Worm (Caenorhabditis elegans) whole organism, L3 larva: ENCODE measurements around the gene fbxa-176.

ENCODE experiments used
- jun-1 ChIP-seq: fragments of 150-350 bp; optimal IDR thresholded peaks from 2 replicates; lab custom pipeline; 2014; ENCODE audit warnings: missing biosample characterization, missing genetic modification reagents, missing genetic modification characterization
- lin-15B ChIP-seq: fragments of 150-350 bp; optimal IDR thresholded peaks from 2 replicates; lab custom pipeline; 2014; ENCODE audit warnings: missing biosample characterization, missing genetic modification characterization
- nhr-12 ChIP-seq: fragments of 150-350 bp; optimal IDR thresholded peaks from 2 replicates; lab custom pipeline; 2014; ENCODE audit warnings: missing biosample characterization, missing genetic modification characterization
- nhr-237 ChIP-seq: fragments of 150-350 bp; optimal IDR thresholded peaks from 2 replicates; lab custom pipeline; 2014; ENCODE audit warnings: missing biosample characterization, missing genetic modification characterization
- sea-2 ChIP-seq: fragments of 150-350 bp; sonication (generic microtip); optimal IDR thresholded peaks from 4 replicates; lab custom pipeline; 2014; ENCODE audit warnings: missing biosample characterization, missing genetic modification reagents, missing genetic modification characterization
- skn-1 ChIP-seq: fragments of 150-350 bp; optimal IDR thresholded peaks from 2 replicates; lab custom pipeline; 2014; ENCODE audit warnings: missing biosample characterization, missing genetic modification characterization
- tbx-2 ChIP-seq: sonication (generic microtip); optimal IDR thresholded peaks from 2 replicates; lab custom pipeline; 2016; ENCODE audit warnings: mild to moderate bottlenecking, missing genetic modification characterization, missing compliant biosample characterization
- ztf-11 ChIP-seq: fragments of 150-350 bp; optimal IDR thresholded peaks from 2 replicates; lab custom pipeline; 2014; ENCODE audit warnings: missing biosample characterization, missing genetic modification characterization

DNA sequence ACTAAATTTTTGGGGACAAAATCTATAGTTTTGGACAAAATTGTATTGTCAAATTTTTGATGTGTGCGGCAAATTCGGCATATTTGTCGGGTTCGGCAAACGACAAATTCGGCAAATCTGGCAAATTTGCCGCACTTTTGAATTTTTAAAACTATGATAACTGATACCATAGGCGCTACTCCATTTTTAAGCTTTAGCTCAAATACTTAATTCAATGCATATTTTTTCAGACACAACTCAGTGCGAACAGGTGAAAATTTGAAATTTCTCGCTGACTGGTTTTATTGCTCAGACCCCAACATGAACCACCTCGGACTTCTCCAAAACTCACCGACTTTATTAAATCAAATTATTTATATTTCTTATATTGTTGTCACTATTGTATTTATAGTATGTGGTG, 9.2 kb upstream of the fbxa-176 start, which contains the start of gene srz-25:
- no peak for TF ChIP-seq ztf-11 (tag; lab: Kevin White, UChicago)
- no peak for TF ChIP-seq nhr-12 (tag; lab: Kevin White, UChicago)
- TF ChIP-seq lin-15B: no peak
- TF ChIP-seq jun-1: no peak
- TF ChIP-seq sea-2 (GFP tag; lab: Kevin White, UChicago): no peak
- no peak for TF ChIP-seq skn-1 (tag; lab: Kevin White, UChicago)
- no peak for TF ChIP-seq tbx-2 (tag; lab: Kevin White, UChicago)
- TF ChIP-seq nhr-237 (tag; lab: Kevin White, UChicago): no peak
